Worm (Caenorhabditis elegans): ENCODE measurements around the gene Y6G8.5.

The Y6G8.5 gene

ce11 chrV:17658824-17659223 is 43.3 kb upstream of the Y6G8.5 start:
- TF ChIP-seq nhr-85 (tag) = peak; percentile 5
- no peak for TF ChIP-seq lir-3 (tag; optimal IDR thresholded peaks at IDR 0.05; ENCODE audit: poor library complexity)

ce11 chrV:17655205-17655604 is 39.7 kb upstream of the Y6G8.5 start:
- TF ChIP-seq lsy-2 (tag; optimal IDR thresholded peaks at IDR 0.05) (no peak), irx-1 (tag; optimal IDR thresholded peaks at IDR 0.05) (no peak), zip-4 (GFP tag; optimal IDR thresholded peaks at IDR 0.05) (no peak), lir-3 (tag; optimal IDR thresholded peaks at IDR 0.05; ENCODE audit: poor library complexity) (no peak), zag-1 (tag; optimal IDR thresholded peaks at IDR 0.05) (no peak), unc-86 (tag; optimal IDR thresholded peaks at IDR 0.05) (no peak), Y116A8C.19 (tag; optimal IDR thresholded peaks at IDR 0.05; ENCODE audit: borderline replicate concordance) (no peak), nhr-47 (tag; optimal IDR thresholded peaks at IDR 0.05) (no peak), aha-1 (tag; optimal IDR thresholded peaks at IDR 0.05) (no peak), fkh-10 (GFP tag; optimal IDR thresholded peaks at IDR 0.05) (no peak), nhr-11 (tag; optimal IDR thresholded peaks at IDR 0.05) (no peak), fkh-8 (tag; optimal IDR thresholded peaks at IDR 0.05) (no peak), lin-13 (GFP tag; optimal IDR thresholded peaks at IDR 0.05) (no peak), hpl-2 (GFP tag; optimal IDR thresholded peaks at IDR 0.05) (no peak), rnt-1 (tag; optimal IDR thresholded peaks at IDR 0.05) (no peak), lin-14 (GFP tag; optimal IDR thresholded peaks at IDR 0.05) (no peak), F16B12.6 (tag; optimal IDR thresholded peaks at IDR 0.05) (no peak), lin-39 (tag; optimal IDR thresholded peaks at IDR 0.05) (no peak)

ce11 chrV:17650427-17650826 is 34.9 kb upstream of the Y6G8.5 start, which contains the start of gene fbxa-192:
TSS of gene fbxa-192 (minus strand) at chrV:17650527.
- TF ChIP-seq Y116A8C.19 (tag; optimal IDR thresholded peaks at IDR 0.05; ENCODE audit: borderline replicate concordance) = no peak
- TF ChIP-seq hpl-2 (GFP tag; optimal IDR thresholded peaks at IDR 0.05) = no peak
- no peak for TF ChIP-seq mab-9 (GFP tag; IDR thresholded peaks at IDR 0.05)
- no peak for TF ChIP-seq isw-1 (GFP tag; IDR thresholded peaks at IDR 0.05)
- no peak for TF ChIP-seq nhr-76 (tag; optimal IDR thresholded peaks at IDR 0.05)
- TF ChIP-seq fkh-4 (tag; optimal IDR thresholded peaks at IDR 0.05; ENCODE audit: borderline replicate concordance) = no peak
- no peak for TF ChIP-seq alr-1 (tag; optimal IDR thresholded peaks at IDR 0.05; ENCODE audit: borderline replicate concordance)

- TF ChIP-seq lir-3 (tag; optimal IDR thresholded peaks at IDR 0.05; ENCODE audit: poor library complexity) (no peak), skn-1 (tag; optimal IDR thresholded peaks at IDR 0.05) (no peak), nhr-71 (tag; optimal IDR thresholded peaks at IDR 0.05) (no peak), snpc-4 (tag; optimal IDR thresholded peaks at IDR 0.05) (no peak), nhr-77 (tag; optimal IDR thresholded peaks at IDR 0.05) (no peak), hpl-2 (GFP tag; optimal IDR thresholded peaks at IDR 0.05) (no peak), nhr-84 (tag; optimal IDR thresholded peaks at IDR 0.05) (no peak)
These were observed 13.1 kb upstream of the Y6G8.5 start, which contains the start of gene F57G4.10 for ce11 chrV:17628566-17628965. TSS of gene F57G4.10 (plus strand) at chrV:17628866.

ce11 chrV:17624906-17625305 is 9.4 kb upstream of the Y6G8.5 start, which contains the start of gene F57G4.11:
TSS of gene F57G4.11 (plus strand) at chrV:17625206.
- TF ChIP-seq egl-13 (tag; optimal IDR thresholded peaks at IDR 0.05) = no peak
- no peak for TF ChIP-seq mab-9 (GFP tag; IDR thresholded peaks at IDR 0.05)
- TF ChIP-seq elt-2 (tag; optimal IDR thresholded peaks at IDR 0.05) = no peak
- no peak for TF ChIP-seq dsc-1 (tag; optimal IDR thresholded peaks at IDR 0.05)
- no peak for TF ChIP-seq fkh-4 (tag; optimal IDR thresholded peaks at IDR 0.05; ENCODE audit: borderline replicate concordance)
- TF ChIP-seq lin-39 (tag; optimal IDR thresholded peaks at IDR 0.05) = no peak

- TF ChIP-seq nhr-85 (tag) (no peak), sox-4 (tag; optimal IDR thresholded peaks at IDR 0.05) (no peak), ama-1 (optimal IDR thresholded peaks at IDR 0.05) (no peak), fos-1 (tag; optimal IDR thresholded peaks at IDR 0.05) (no peak), hlh-4 (tag; optimal IDR thresholded peaks at IDR 0.05) (no peak), nhr-84 (tag; optimal IDR thresholded peaks at IDR 0.05) (no peak), blmp-1 (tag; optimal IDR thresholded peaks at IDR 0.05) (no peak), ztf-11 (tag; optimal IDR thresholded peaks at IDR 0.05) (no peak), C04F5.9 (tag; optimal IDR thresholded peaks at IDR 0.05) (no peak), vab-15 (tag; optimal IDR thresholded peaks at IDR 0.05) (no peak), C16A3.4 (tag; optimal IDR thresholded peaks at IDR 0.05) (no peak), tlp-1 (tag; optimal IDR thresholded peaks at IDR 0.05) (no peak), mep-1 (tag; optimal IDR thresholded peaks at IDR 0.05) (no peak), alr-1 (tag; optimal IDR thresholded peaks at IDR 0.05; ENCODE audit: borderline replicate concordance) (no peak), unc-98 (GFP tag; IDR thresholded peaks at IDR 0.05) (no peak), aha-1 (tag; optimal IDR thresholded peaks at IDR 0.05) (no peak), snu-23 (GFP tag; optimal IDR thresholded peaks at IDR 0.05) (no peak)
These were observed 7.7 kb upstream of the Y6G8.5 start, which contains the start of gene F57G4.1 for ce11 chrV:17623230-17623629. TSS of gene F57G4.1 (plus strand) at chrV:17623530.

Measured in whole organism, L1 larva.